Worm (Caenorhabditis elegans) whole organism, young adult: ENCODE results near the gene F13H10.1.

Experiments used
- B0019.2 ChIP-seq: fragments of 200-800 bp; sonication (Bioruptor generic); conservative IDR thresholded peaks from 2 replicates; pipeline ENCODE4 v1.3.6; 2022; ENCODE audit warnings: missing genetic modification reagents, missing genetic modification characterization, missing compliant biosample characterization
- F33H1.4 ChIP-seq: fragments of 200-800 bp; sonication (Bioruptor generic); IDR thresholded peaks from 2 replicates; pipeline ENCODE4 v1.3.6; 2022; ENCODE audit warnings: missing genetic modification reagents, missing genetic modification characterization, missing compliant biosample characterization
- F37B4.10 ChIP-seq: fragments of 200-800 bp; sonication (Bioruptor generic); IDR thresholded peaks from 2 replicates; pipeline ENCODE4 v1.3.6; 2022; ENCODE audit warnings: missing genetic modification characterization, missing compliant biosample characterization
- K11D2.4 ChIP-seq: fragments of 200-800 bp; sonication (Bioruptor generic); IDR thresholded peaks from 2 replicates; pipeline ENCODE4 v1.3.6; 2022; ENCODE audit warnings: missing genetic modification reagents, missing genetic modification characterization, missing compliant biosample characterization
- Y53F4B.3 ChIP-seq: fragments of 200-800 bp; sonication (Bioruptor generic); IDR thresholded peaks from 2 replicates; pipeline ENCODE4 v1.3.6; 2022; ENCODE audit warnings: missing genetic modification reagents, missing genetic modification characterization, missing compliant biosample characterization
- Y56A3A.18 ChIP-seq: fragments of 200-800 bp; sonication (Bioruptor generic); IDR thresholded peaks from 2 replicates; pipeline ENCODE4 v1.3.6; 2022; ENCODE audit warnings: missing genetic modification reagents, missing genetic modification characterization, missing compliant biosample characterization
- akir-1 ChIP-seq: fragments of 200-800 bp; sonication (Bioruptor generic); optimal IDR thresholded peaks from 2 replicates; lab custom pipeline; 2018; ENCODE audit warnings: mild to moderate bottlenecking, missing genetic modification characterization, moderate library complexity, missing compliant biosample characterization
- ama-1 ChIP-seq, 3 experiments: fragments of 150-350 bp in 1 of 3; sonication (generic microtip) in 2 of 3; optimal IDR thresholded peaks; 2 replicates each; lab custom pipeline; 2014 to 2018; ENCODE audit warnings: missing biosample characterization in 2 of 3, missing genetic modification characterization in 2 of 3, missing genetic modification reagents in 2 of 3
- ccch-3 ChIP-seq: fragments of 200-800 bp; sonication (Bioruptor generic); optimal IDR thresholded peaks from 2 replicates; lab custom pipeline; 2018; ENCODE audit warnings: mild to moderate bottlenecking, missing genetic modification characterization, missing compliant biosample characterization
- cebp-2 ChIP-seq: fragments of 200-800 bp; sonication (Bioruptor generic); IDR thresholded peaks from 2 replicates; pipeline ENCODE4 v1.3.6; 2022; ENCODE audit warnings: missing genetic modification characterization, missing compliant biosample characterization
- dpl-1 ChIP-seq: fragments of 150-350 bp; optimal IDR thresholded peaks from 2 replicates; lab custom pipeline; 2014; ENCODE audit warnings: missing biosample characterization, missing genetic modification reagents, missing genetic modification characterization
- egl-44 ChIP-seq: fragments of 200-800 bp; sonication (Bioruptor generic); IDR thresholded peaks from 2 replicates; pipeline ENCODE4 v1.3.6; 2022; ENCODE audit warnings: missing genetic modification reagents, missing genetic modification characterization, missing compliant biosample characterization
- hmg-1.2 ChIP-seq: fragments of 200-800 bp; sonication (Bioruptor generic); IDR thresholded peaks from 2 replicates; pipeline ENCODE4 v1.3.6; 2022; ENCODE audit warnings: missing genetic modification reagents, missing genetic modification characterization, missing compliant biosample characterization
- hmg-20 ChIP-seq: fragments of 200-800 bp; sonication (Bioruptor generic); IDR thresholded peaks from 2 replicates; pipeline ENCODE4 v1.3.6; 2022; ENCODE audit warnings: missing genetic modification reagents, missing genetic modification characterization, missing compliant biosample characterization
- lag-1 ChIP-seq: fragments of 200-800 bp; sonication (Bioruptor generic); IDR thresholded peaks from 2 replicates; pipeline ENCODE4 v1.3.6; 2022; ENCODE audit warnings: missing genetic modification reagents, missing genetic modification characterization, missing compliant biosample characterization
- let-607 ChIP-seq, 2 experiments: fragments of 200-800 bp in 1 of 2; sonication (Bioruptor generic) in 1 of 2; sonication (generic microtip) in 1 of 2; optimal IDR thresholded peaks; 2 replicates each; lab custom pipeline; 2016 to 2018; ENCODE audit warnings: mild to moderate bottlenecking in 2 of 2, missing compliant biosample characterization in 2 of 2, missing genetic modification characterization in 2 of 2, moderate library complexity in 2 of 2, missing genotype in 1 of 2
- lin-35 ChIP-seq, 3 experiments: fragments of 150-350 bp in 2 of 3; sonication (generic microtip) in 1 of 3; optimal IDR thresholded peaks; 2 replicates each; lab custom pipeline; 2014 to 2018; ENCODE audit warnings: missing biosample characterization in 3 of 3, missing genetic modification characterization in 3 of 3, missing genetic modification reagents in 3 of 3
- lin-40 ChIP-seq: sonication (generic microtip); optimal IDR thresholded peaks from 2 replicates; lab custom pipeline; 2016; ENCODE audit warnings: missing genetic modification characterization, mild to moderate bottlenecking, missing compliant biosample characterization, missing genotype, missing genetic modification reagents
- lsl-1 ChIP-seq: fragments of 200-800 bp; sonication (Bioruptor generic); optimal IDR thresholded peaks from 2 replicates; lab custom pipeline; 2018; ENCODE audit warnings: mild to moderate bottlenecking, missing genetic modification characterization, moderate library complexity, missing compliant biosample characterization
- madf-10 ChIP-seq: sonication (generic microtip); optimal IDR thresholded peaks from 2 replicates; lab custom pipeline; 2016; ENCODE audit warnings: mild to moderate bottlenecking, missing genetic modification characterization, missing compliant biosample characterization
- madf-3 ChIP-seq: fragments of 200-800 bp; sonication (Bioruptor generic); IDR thresholded peaks from 2 replicates; pipeline ENCODE4 v1.3.6; 2022; ENCODE audit warnings: missing genetic modification reagents, missing genetic modification characterization, missing compliant biosample characterization
- madf-6 ChIP-seq: fragments of 200-800 bp; sonication (Bioruptor generic); IDR thresholded peaks from 2 replicates; pipeline ENCODE4 v1.3.6; 2022; ENCODE audit warnings: missing genetic modification reagents, missing genetic modification characterization, missing compliant biosample characterization
- madf-8 ChIP-seq: fragments of 200-800 bp; sonication (Bioruptor generic); conservative IDR thresholded peaks from 2 replicates; pipeline ENCODE4 v1.3.6; 2022; ENCODE audit warnings: missing genetic modification reagents, missing genetic modification characterization, missing compliant biosample characterization
- mcd-1 ChIP-seq: fragments of 200-800 bp; sonication (Bioruptor generic); IDR thresholded peaks from 2 replicates; pipeline ENCODE4 v1.3.6; 2022; ENCODE audit warnings: missing genetic modification reagents, missing genetic modification characterization, missing compliant biosample characterization
- mel-28 ChIP-seq: sonication (generic microtip); optimal IDR thresholded peaks from 2 replicates; lab custom pipeline; 2016; ENCODE audit warnings: borderline replicate concordance, mild to moderate bottlenecking, missing genetic modification characterization, missing compliant biosample characterization
- mxl-1 ChIP-seq: sonication (generic microtip); optimal IDR thresholded peaks from 2 replicates; lab custom pipeline; 2016; ENCODE audit warnings: missing genetic modification characterization, missing compliant biosample characterization
- nhr-179 ChIP-seq: sonication (generic microtip); optimal IDR thresholded peaks from 2 replicates; lab custom pipeline; 2016; ENCODE audit warnings: mild to moderate bottlenecking, missing genetic modification characterization, missing compliant biosample characterization
- repo-1 ChIP-seq: sonication (generic microtip); optimal IDR thresholded peaks from 2 replicates; lab custom pipeline; 2017; ENCODE audit warnings: mild to moderate bottlenecking, missing genetic modification characterization, missing compliant biosample characterization
- somi-1 ChIP-seq: fragments of 200-800 bp; sonication (Bioruptor generic); optimal IDR thresholded peaks from 2 replicates; lab custom pipeline; 2018; ENCODE audit warnings: mild to moderate bottlenecking, missing genetic modification characterization, missing compliant biosample characterization
- unc-130 ChIP-seq: sonication (generic microtip); optimal IDR thresholded peaks from 2 replicates; lab custom pipeline; 2016; ENCODE audit warnings: missing genetic modification reagents, missing genetic modification characterization, missing compliant biosample characterization
- xnd-1 ChIP-seq: sonication (generic microtip); optimal IDR thresholded peaks from 2 replicates; lab custom pipeline; 2016; ENCODE audit warnings: missing genotype, missing genetic modification reagents, missing genetic modification characterization, missing compliant biosample characterization
- zim-3 ChIP-seq: sonication (generic microtip); optimal IDR thresholded peaks from 2 replicates; lab custom pipeline; 2017; ENCODE audit warnings: mild to moderate bottlenecking, missing genetic modification characterization, moderate library complexity, missing compliant biosample characterization
- ztf-26 ChIP-seq: sonication (generic microtip); optimal IDR thresholded peaks from 2 replicates; lab custom pipeline; 2017; ENCODE audit warnings: missing genetic modification characterization, missing compliant biosample characterization
- ztf-28 ChIP-seq: fragments of 200-800 bp; sonication (Bioruptor generic); IDR thresholded peaks from 2 replicates; pipeline ENCODE4 v1.3.6; 2022; ENCODE audit warnings: missing genetic modification reagents, missing genetic modification characterization, missing compliant biosample characterization

F13H10.1 gene

ce11 chrIV:11037118-11037719 is 32.8 kb downstream of the F13H10.1 start (continued):
- TF ChIP-seq let-607 (tag; optimal IDR thresholded peaks at IDR 0.05; lab: Kevin White, UChicago), result no peak
- no peak for TF ChIP-seq Y56A3A.18 (GFP tag; lab: Robert Waterston, UW)
- TF ChIP-seq dpl-1 (GFP tag; lab: Kevin White, UChicago), result no peak
- TF ChIP-seq hmg-20, result no peak
- TF ChIP-seq ccch-3 (GFP tag; lab: Kevin White, UChicago), result no peak
- no peak for TF ChIP-seq akir-1
- TF ChIP-seq mel-28 (tag; lab: Kevin White, UChicago), result no peak
- no peak for TF ChIP-seq madf-3 (GFP tag; lab: Robert Waterston, UW)
- TF ChIP-seq, all 124 proteins: peak for 11

DNA sequence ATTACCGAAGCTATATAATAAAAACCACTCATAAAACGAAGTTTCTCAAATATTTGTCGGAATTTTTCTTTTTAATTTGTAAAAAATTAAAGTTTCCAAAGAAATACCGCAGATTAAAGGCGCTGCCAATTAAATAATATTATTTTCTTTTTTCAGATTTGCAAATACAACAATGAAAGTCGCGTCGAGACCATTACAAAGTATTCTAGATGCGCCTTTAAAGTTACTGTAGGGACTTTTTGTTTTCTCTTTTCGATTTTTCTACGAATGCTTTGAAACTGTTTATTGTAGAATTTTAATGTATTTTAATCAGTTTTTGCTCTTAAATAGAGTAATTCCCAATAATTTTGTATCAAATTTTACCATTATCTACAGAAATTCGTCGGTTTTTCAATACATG is 33.8 kb downstream of the F13H10.1 start:
- TF ChIP-seq lsl-1 (GFP tag; lab: Kevin White, UChicago) (peak; percentile 76), madf-6 (peak; percentile 61), madf-8 (GFP tag; lab: Robert Waterston, UW) (0 out of 2 replicates have a peak, but pooled peaks have one; percentile 18), zim-3 (tag; lab: Kevin White, UChicago) (no peak), xnd-1 (tag; lab: Kevin White, UChicago) (peak; percentile 64), repo-1 (tag; lab: Kevin White, UChicago) (no peak), unc-130 (GFP tag; lab: Kevin White, UChicago) (no peak), F33H1.4 (GFP tag; lab: Robert Waterston, UW) (peak; percentile 78), somi-1 (GFP tag; lab: Kevin White, UChicago) (no peak), ztf-28 (GFP tag; lab: Robert Waterston, UW) (no peak)

DNA sequence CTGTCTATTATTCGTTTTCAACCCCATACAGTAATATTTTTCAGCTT is 34.1 kb downstream of the F13H10.1 start, which contains the start of gene kdin-1:
kdin-1 (plus strand) TSS at position 38 of the 47 bp plus-strand sequence.
- TF ChIP-seq nhr-179, result no peak
- no peak for TF ChIP-seq F37B4.10 (GFP tag; lab: Robert Waterston, UW)
- no peak for TF ChIP-seq K11D2.4 (GFP tag; lab: Robert Waterston, UW)
- TF ChIP-seq egl-44, result no peak
- TF ChIP-seq B0019.2 (GFP tag; lab: Robert Waterston, UW), result no peak
- no peak for TF ChIP-seq lag-1 (GFP tag; lab: Robert Waterston, UW)
- no peak for TF ChIP-seq lin-40
- TF ChIP-seq lin-35 (GFP tag; optimal IDR thresholded peaks at IDR 0.05; lab: Kevin White, UChicago), result no peak
- no peak for TF ChIP-seq madf-10 (tag; lab: Kevin White, UChicago)
- TF ChIP-seq cebp-2, result no peak
- TF ChIP-seq mcd-1 (GFP tag; lab: Robert Waterston, UW), result no peak
- TF ChIP-seq mxl-1 (tag; lab: Kevin White, UChicago), result no peak
- no peak for TF ChIP-seq madf-3 (GFP tag; lab: Robert Waterston, UW)
- no peak for TF ChIP-seq ztf-26 (tag; lab: Kevin White, UChicago)
- TF ChIP-seq ama-1 (optimal IDR thresholded peaks at IDR 0.05; lab: Kevin White, UChicago), result no peak
- no peak for TF ChIP-seq ama-1 (GFP tag; optimal IDR thresholded peaks at IDR 0.05; lab: Kevin White, UChicago)
- TF ChIP-seq Y53F4B.3, result no peak

ce11 chrIV:11038665-11039064 is 34.3 kb downstream of the F13H10.1 start:
- peak; percentile 58; the same call in 1 of the 2 replicates for TF ChIP-seq hmg-1.2 (GFP tag; lab: Robert Waterston, UW)
- no peak for TF ChIP-seq somi-1 (GFP tag; lab: Kevin White, UChicago)
- TF ChIP-seq ztf-26 (tag; lab: Kevin White, UChicago), result no peak
